Fruit fly (Drosophila melanogaster) whole organism, embryonic: ENCODE measurements around the gene AstA-R1.

Source experiments
- B-H2 ChIP-seq: fragments of 200-800 bp; sonication (Bioruptor generic); optimal IDR thresholded peaks from 2 replicates; lab custom pipeline; 2018; ENCODE audit warnings: missing biosample characterization, mild to moderate bottlenecking, missing genetic modification characterization
- CG12659 ChIP-seq: fragments of 200-800 bp; sonication (Bioruptor generic); optimal IDR thresholded peaks from 3 replicates; lab custom pipeline; 2017; ENCODE audit warnings: mild to moderate bottlenecking, missing biosample characterization, missing genetic modification reagents, missing genetic modification characterization
- CG12769 ChIP-seq: fragments of 200-800 bp; sonication (Bioruptor generic); optimal IDR thresholded peaks from 2 replicates; lab custom pipeline; 2019; ENCODE audit warnings: missing biosample characterization, mild to moderate bottlenecking, missing genetic modification characterization, moderate library complexity
- CG12942 ChIP-seq: fragments of 200-800 bp; sonication (Bioruptor generic); optimal IDR thresholded peaks from 3 replicates; lab custom pipeline; 2016; ENCODE audit warnings: missing biosample characterization, missing genetic modification characterization
- CG13296 ChIP-seq: fragments of 200-800 bp; sonication (Bioruptor generic); optimal IDR thresholded peaks from 3 replicates; lab custom pipeline; 2018; ENCODE audit warnings: missing biosample characterization, mild to moderate bottlenecking, missing genetic modification characterization
- CG13424 ChIP-seq: fragments of 200-800 bp; sonication (Bioruptor generic); optimal IDR thresholded peaks from 2 replicates; lab custom pipeline; 2019; ENCODE audit warnings: missing biosample characterization, mild to moderate bottlenecking, missing genetic modification characterization, moderate library complexity
- CG13775 ChIP-seq: fragments of 200-800 bp; sonication (Bioruptor generic); optimal IDR thresholded peaks from 3 replicates; lab custom pipeline; 2017; ENCODE audit warnings: missing biosample characterization, mild to moderate bottlenecking, missing genetic modification characterization
- CG1647 ChIP-seq: fragments of 200-800 bp; sonication (Bioruptor generic); optimal IDR thresholded peaks from 3 replicates; lab custom pipeline; 2016; ENCODE audit warnings: missing biosample characterization, missing genetic modification characterization
- CG16813 ChIP-seq: fragments of 200-800 bp; sonication (Bioruptor generic); IDR thresholded peaks from 3 replicates; pipeline ENCODE4 v1.3.6; 2022; ENCODE audit warnings: missing biosample characterization, missing genetic modification characterization; ENCODE audit not compliant: partially characterized antibody
- CG16863 ChIP-seq: fragments of 200-800 bp; sonication (Bioruptor generic); optimal IDR thresholded peaks from 3 replicates; lab custom pipeline; 2016; ENCODE audit warnings: missing biosample characterization, missing genetic modification characterization
- CG2129 ChIP-seq: fragments of 200-800 bp; sonication (Bioruptor generic); IDR thresholded peaks from 2 replicates; pipeline ENCODE4 v1.3.6; 2022; ENCODE audit warnings: missing biosample characterization, missing genetic modification characterization; ENCODE audit not compliant: partially characterized antibody
- CG2712 ChIP-seq: fragments of 200-800 bp; optimal IDR thresholded peaks from 3 replicates; lab custom pipeline; 2019; ENCODE audit warnings: missing biosample characterization, mild to moderate bottlenecking, missing genetic modification characterization, moderate library complexity
- CG2875 ChIP-seq: fragments of 200-800 bp; sonication (Bioruptor generic); optimal IDR thresholded peaks from 2 replicates; lab custom pipeline; 2017; ENCODE audit warnings: missing biosample characterization, mild to moderate bottlenecking, missing genetic modification characterization, missing genetic modification reagents
- CG30403 ChIP-seq: fragments of 200-800 bp; sonication (Bioruptor generic); optimal IDR thresholded peaks from 3 replicates; lab custom pipeline; 2016; ENCODE audit warnings: missing biosample characterization, missing genetic modification characterization
- CG31224 ChIP-seq: fragments of 200-800 bp; sonication (Bioruptor generic); IDR thresholded peaks from 2 replicates; pipeline ENCODE4 v1.3.6; 2022; ENCODE audit warnings: missing biosample characterization, missing genetic modification characterization
- CG3163 ChIP-seq: fragments of 200-800 bp; sonication (Bioruptor generic); optimal IDR thresholded peaks from 3 replicates; lab custom pipeline; 2016; ENCODE audit warnings: missing biosample characterization, missing genetic modification characterization
- CG32767 ChIP-seq: fragments of 200-800 bp; sonication (Bioruptor generic); IDR thresholded peaks from 2 replicates; pipeline ENCODE4 v1.3.6; 2022; ENCODE audit warnings: missing biosample characterization, missing genetic modification characterization
- CG43689 ChIP-seq: fragments of 200-800 bp; sonication (Bioruptor generic); IDR thresholded peaks from 2 replicates; pipeline ENCODE4 v1.3.6; 2022; ENCODE audit warnings: missing biosample characterization, missing genetic modification characterization
- CG4617 ChIP-seq: fragments of 200-800 bp; sonication (Bioruptor generic); optimal IDR thresholded peaks from 3 replicates; lab custom pipeline; 2016; ENCODE audit warnings: missing biosample characterization, missing genetic modification characterization, borderline replicate concordance
- CG7372 ChIP-seq: fragments of 200-800 bp; sonication (Bioruptor generic); IDR thresholded peaks from 2 replicates; pipeline ENCODE4 v1.3.6; 2022; ENCODE audit warnings: missing biosample characterization, missing genetic modification characterization
- CG7556 ChIP-seq: fragments of 200-800 bp; sonication (Bioruptor generic); optimal IDR thresholded peaks from 2 replicates; lab custom pipeline; 2017; ENCODE audit warnings: missing biosample characterization, mild to moderate bottlenecking, missing genetic modification characterization
- CG8359 ChIP-seq: fragments of 200-800 bp; sonication (Bioruptor generic); optimal IDR thresholded peaks from 2 replicates; lab custom pipeline; 2017; ENCODE audit warnings: missing biosample characterization, mild to moderate bottlenecking, missing genetic modification characterization, borderline replicate concordance
- Dek ChIP-seq: fragments of 200-800 bp; sonication (Bioruptor generic); optimal IDR thresholded peaks from 3 replicates; lab custom pipeline; 2019; ENCODE audit warnings: missing biosample characterization, mild to moderate bottlenecking, missing genetic modification characterization, moderate library complexity
- Dfd ChIP-seq, 2 experiments: fragments of >200 bp; optimal IDR thresholded peaks; 2 replicates each; lab custom pipeline; 2017; ENCODE audit warnings: missing biosample characterization in 2 of 2, missing genetic modification characterization in 2 of 2
- E2f2 ChIP-seq: fragments of 200-800 bp; sonication (Bioruptor generic); IDR thresholded peaks from 2 replicates; pipeline ENCODE4 v1.3.6; 2022; ENCODE audit warnings: missing biosample characterization, missing genetic modification characterization
- Fer1 ChIP-seq: fragments of 200-800 bp; sonication (Bioruptor generic); optimal IDR thresholded peaks from 2 replicates; lab custom pipeline; 2017; ENCODE audit warnings: missing biosample characterization, mild to moderate bottlenecking, missing genetic modification characterization
- Hr3 ChIP-seq: fragments of 200-800 bp; sonication (Bioruptor generic); optimal IDR thresholded peaks from 3 replicates; lab custom pipeline; 2016; ENCODE audit warnings: missing biosample characterization, missing genetic modification characterization
- Hr39 ChIP-seq: fragments of >200 bp; optimal IDR thresholded peaks from 2 replicates; lab custom pipeline; 2017
- Six4 ChIP-seq: fragments of 200-800 bp; sonication (Bioruptor generic); optimal IDR thresholded peaks from 2 replicates; lab custom pipeline; 2016; ENCODE audit warnings: missing biosample characterization, missing genetic modification characterization
- br ChIP-seq: fragments of >200 bp; optimal IDR thresholded peaks from 2 replicates; lab custom pipeline; 2017
- btn ChIP-seq: fragments of 200-800 bp; sonication (Bioruptor generic); optimal IDR thresholded peaks from 2 replicates; lab custom pipeline; 2016; ENCODE audit warnings: missing biosample characterization, missing genetic modification characterization
- disco-r ChIP-seq: fragments of 200-800 bp; sonication (Bioruptor generic); optimal IDR thresholded peaks from 2 replicates; lab custom pipeline; 2016; ENCODE audit warnings: missing biosample characterization, missing genetic modification characterization
- fd64A ChIP-seq: fragments of 200-800 bp; sonication (Bioruptor generic); optimal IDR thresholded peaks from 3 replicates; lab custom pipeline; 2018; ENCODE audit warnings: missing biosample characterization, mild to moderate bottlenecking, missing genetic modification characterization
- jumu ChIP-seq: fragments of 200-800 bp; sonication (Bioruptor generic); optimal IDR thresholded peaks from 3 replicates; lab custom pipeline; 2016; ENCODE audit warnings: missing biosample characterization, missing genetic modification characterization
- lbe ChIP-seq: fragments of 200-800 bp; sonication (Bioruptor generic); optimal IDR thresholded peaks from 2 replicates; lab custom pipeline; 2016; ENCODE audit warnings: missing biosample characterization, mild to moderate bottlenecking, missing genetic modification characterization
- lilli ChIP-seq: fragments of 200-800 bp; sonication (Bioruptor generic); optimal IDR thresholded peaks from 3 replicates; lab custom pipeline; 2016; ENCODE audit warnings: missing biosample characterization, missing genetic modification characterization
- nerfin-1 ChIP-seq: fragments of 200-800 bp; sonication (Bioruptor generic); optimal IDR thresholded peaks from 3 replicates; lab custom pipeline; 2019; ENCODE audit warnings: missing biosample characterization, mild to moderate bottlenecking, missing genetic modification characterization, moderate library complexity
- nom ChIP-seq: fragments of 200-800 bp; sonication (Bioruptor generic); optimal IDR thresholded peaks from 2 replicates; lab custom pipeline; 2017; ENCODE audit warnings: missing biosample characterization, missing genetic modification characterization, mild to moderate bottlenecking, moderate library complexity, missing genetic modification reagents
- pan ChIP-seq, 4 experiments: fragments of >200 bp in 3 of 4; fragments of 200-800 bp in 1 of 4; sonication (Bioruptor generic) in 1 of 4; optimal IDR thresholded peaks in 3 of 4; IDR thresholded peaks in 1 of 4; 2 replicates each; pipeline versions ENCODE4 v1.3.6 to Lab custom; 2017 to 2022; ENCODE audit warnings: missing biosample characterization in 2 of 4, missing genetic modification characterization in 2 of 4, mixed read lengths in 1 of 4
- pho ChIP-seq: fragments of 200-800 bp; sonication (Bioruptor generic); optimal IDR thresholded peaks from 2 replicates; lab custom pipeline; 2016; ENCODE audit warnings: missing biosample characterization, missing genetic modification characterization
- pros ChIP-seq: fragments of 200-800 bp; sonication (Bioruptor generic); optimal IDR thresholded peaks from 3 replicates; lab custom pipeline; 2019; ENCODE audit warnings: missing biosample characterization, mild to moderate bottlenecking, missing genetic modification characterization, moderate library complexity
- repo ChIP-seq: fragments of 200-800 bp; sonication (Bioruptor generic); optimal IDR thresholded peaks from 2 replicates; lab custom pipeline; 2016; ENCODE audit warnings: missing biosample characterization, missing genetic modification characterization
- scrt ChIP-seq: fragments of 200-800 bp; sonication (Bioruptor generic); optimal IDR thresholded peaks from 2 replicates; lab custom pipeline; 2018; ENCODE audit warnings: missing biosample characterization, mild to moderate bottlenecking, missing genetic modification characterization, moderate library complexity
- sd ChIP-seq: fragments of 200-800 bp; sonication (Bioruptor generic); optimal IDR thresholded peaks from 3 replicates; lab custom pipeline; 2018; ENCODE audit warnings: missing biosample characterization, mild to moderate bottlenecking, missing genetic modification characterization, moderate library complexity
- sens-2 ChIP-seq: fragments of 200-800 bp; sonication (Bioruptor generic); IDR thresholded peaks from 2 replicates; pipeline ENCODE4 v1.3.6; 2022; ENCODE audit warnings: missing biosample characterization, missing genetic modification characterization
- slou ChIP-seq: fragments of 200-800 bp; sonication (Bioruptor generic); optimal IDR thresholded peaks from 3 replicates; lab custom pipeline; 2016; ENCODE audit warnings: missing biosample characterization, missing genetic modification characterization
- sr ChIP-seq: fragments of 200-800 bp; sonication (Bioruptor generic); IDR thresholded peaks from 3 replicates; pipeline ENCODE4 v1.3.6; 2022; ENCODE audit warnings: missing biosample characterization, missing genetic modification characterization
- z ChIP-seq: fragments of 200-800 bp; sonication (Bioruptor generic); IDR thresholded peaks from 3 replicates; pipeline ENCODE4 v1.3.6; 2022; ENCODE audit warnings: missing biosample characterization, missing genetic modification characterization
- zen2 ChIP-seq: fragments of 200-800 bp; sonication (Bioruptor generic); IDR thresholded peaks from 3 replicates; pipeline ENCODE4 v1.3.6; 2022; ENCODE audit warnings: missing biosample characterization, missing genetic modification characterization; ENCODE audit not compliant: partially characterized antibody

Gene AstA-R1

dm6 chrX:3693989-3694769 is 119.8 kb downstream of the AstA-R1 start (continued):
- TF ChIP-seq btn (GFP tag; lab: Kevin White, UChicago) (peak; percentile 14), CG16863 (GFP tag; lab: Kevin White, UChicago) (peak; percentile 54), CG2129 (no peak), br (lab: Kevin White, UChicago) (no peak), Fer1 (GFP tag; lab: Kevin White, UChicago) (peak; percentile 23), sr (GFP tag; lab: Robert Waterston, UW) (no peak), Six4 (GFP tag; lab: Kevin White, UChicago) (peak; percentile 51), repo (GFP tag; lab: Kevin White, UChicago) (no peak), nerfin-1 (tag; lab: Kevin White, UChicago) (peak; percentile 55), CG30403 (GFP tag; lab: Kevin White, UChicago) (peak; percentile 71), CG4617 (GFP tag; lab: Kevin White, UChicago) (no peak), slou (GFP tag; lab: Kevin White, UChicago) (no peak), jumu (GFP tag; lab: Kevin White, UChicago) (peak; percentile 42), lbe (GFP tag; lab: Kevin White, UChicago) (no peak), Hr39 (lab: Kevin White, UChicago) (no peak), CG12659 (peak; percentile 63), scrt (GFP tag; lab: Kevin White, UChicago) (peak; percentile 16), Dek (tag; lab: Kevin White, UChicago) (no peak), CG13296 (GFP tag; lab: Kevin White, UChicago) (no peak), sens-2 (GFP tag; lab: Robert Waterston, UW) (no peak), E2f2 (GFP tag; lab: Robert Waterston, UW) (0 out of 2 replicates have a peak, but pooled peaks have one; percentile 10), CG43689 (GFP tag; lab: Robert Waterston, UW) (no peak), CG12942 (GFP tag; lab: Kevin White, UChicago) (peak; percentile 54), B-H2 (GFP tag; lab: Kevin White, UChicago) (no peak), nom (GFP tag; lab: Kevin White, UChicago) (no peak), CG3163 (GFP tag; lab: Kevin White, UChicago) (no peak), CG12769 (tag; lab: Kevin White, UChicago) (peak; percentile 24), pan (optimal IDR thresholded peaks at IDR 0.05; lab: Kevin White, UChicago) (no peak), pan (GFP tag; optimal IDR thresholded peaks at IDR 0.05 in 1 of 2, IDR thresholded peaks at IDR 0.05 in 1 of 2) (peak in 1 of 2 experiments; percentile 10), pros (GFP tag; lab: Kevin White, UChicago) (no peak), CG13775 (GFP tag; lab: Kevin White, UChicago) (peak; percentile 44), CG2875 (GFP tag; lab: Kevin White, UChicago) (peak; percentile 57), Dfd (GFP tag; optimal IDR thresholded peaks at IDR 0.05; lab: Kevin White, UChicago) (no peak), z (GFP tag; lab: Robert Waterston, UW) (no peak), CG16813 (no peak), CG31224 (GFP tag; lab: Robert Waterston, UW) (no peak), pho (GFP tag; lab: Kevin White, UChicago) (no peak), disco-r (GFP tag; lab: Kevin White, UChicago) (no peak), CG32767 (GFP tag; lab: Robert Waterston, UW) (no peak), zen2 (GFP tag; lab: Robert Waterston, UW) (no peak), fd64A (GFP tag; lab: Kevin White, UChicago) (peak; percentile 29), CG7556 (GFP tag; lab: Kevin White, UChicago) (peak; percentile 77), CG13424 (tag; lab: Kevin White, UChicago) (peak; percentile 67), CG2712 (tag; lab: Kevin White, UChicago) (peak; percentile 65), Hr3 (GFP tag; lab: Kevin White, UChicago) (peak; percentile 53), CG7372 (no peak), lilli (GFP tag; lab: Kevin White, UChicago) (peak; percentile 65), sd (tag; lab: Kevin White, UChicago) (no peak), CG8359 (GFP tag; lab: Kevin White, UChicago) (peak; percentile 24), CG1647 (no peak)
